Worm (Caenorhabditis elegans): ENCODE measurements around the gene angl-1.

The angl-1 gene

DNA sequence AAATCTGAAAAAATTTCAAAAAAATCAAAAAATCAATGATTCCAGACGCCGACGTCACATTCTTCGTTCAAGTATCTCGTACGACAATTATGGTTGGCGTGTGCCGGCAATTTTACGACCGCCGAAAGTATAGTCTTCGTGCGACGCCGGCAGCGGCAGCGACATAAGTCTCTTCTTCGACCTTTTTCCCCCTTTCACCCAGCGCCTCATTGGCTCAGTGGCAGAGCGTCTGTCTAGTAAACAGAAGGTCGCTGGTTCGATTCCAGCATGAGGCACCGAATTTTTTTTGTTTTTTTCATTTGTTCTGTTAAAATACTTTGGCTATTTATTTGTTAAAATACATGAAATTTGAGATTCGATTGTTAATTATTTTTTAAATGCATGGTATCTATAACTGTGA is 20.9 kb downstream of the angl-1 start (continued):
- TF ChIP-seq nhr-42 (GFP tag; IDR thresholded peaks at IDR 0.05) (0 out of 2 replicates have a peak, but pooled peaks have one; percentile 21), lin-1 (GFP tag; IDR thresholded peaks at IDR 0.05) (peak; percentile 58; the same call in 1 of the 2 replicates), zip-2 (tag; optimal IDR thresholded peaks at IDR 0.05) (no peak), ZK546.5 (tag; optimal IDR thresholded peaks at IDR 0.05) (no peak), hlh-30 (tag; optimal IDR thresholded peaks at IDR 0.05; ENCODE audit: insufficient read depth) (peak; percentile 44), lir-3 (tag; optimal IDR thresholded peaks at IDR 0.05) (no peak)

DNA sequence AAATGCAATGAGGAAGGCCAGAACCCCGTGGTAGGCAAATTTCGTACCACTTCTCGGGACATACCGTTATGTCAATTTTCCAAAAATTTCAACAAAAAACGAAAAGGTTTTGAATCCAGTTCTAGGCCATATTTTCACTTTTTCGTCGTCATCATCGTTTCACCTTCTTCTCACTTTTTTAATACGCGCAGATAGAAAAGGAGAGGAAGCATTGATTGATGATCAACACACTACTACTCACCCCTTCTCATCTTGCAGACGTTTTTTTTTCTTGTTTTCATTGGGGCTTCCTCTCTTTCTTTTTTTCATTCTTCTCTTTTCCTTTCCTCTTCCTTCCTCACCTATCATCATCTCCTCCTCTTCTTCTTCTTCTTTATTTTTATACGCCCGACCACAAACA is 22.8 kb downstream of the angl-1 start:
- TF ChIP-seq egl-43 (GFP tag; IDR thresholded peaks at IDR 0.05) (no peak), nhr-28 (tag; optimal IDR thresholded peaks at IDR 0.05) (peak; percentile 37), ZK337.2 (GFP tag; IDR thresholded peaks at IDR 0.05) (no peak)

ce11 chrV:2677648-2678047 is 24.8 kb downstream of the angl-1 start:
- TF ChIP-seq vab-7 (GFP tag; IDR thresholded peaks at IDR 0.05) (no peak), ceh-20 (GFP tag; IDR thresholded peaks at IDR 0.05) (no peak), saeg-2 (GFP tag; IDR thresholded peaks at IDR 0.05) (no peak), Y105C5A.15 (GFP tag; IDR thresholded peaks at IDR 0.05) (no peak), dpl-1 (GFP tag; optimal IDR thresholded peaks at IDR 0.05) (no peak), mxl-3 (GFP tag; optimal IDR thresholded peaks at IDR 0.05) (no peak), ceh-32 (tag; optimal IDR thresholded peaks at IDR 0.05; ENCODE audit: poor library complexity) (no peak), unc-62 (GFP tag; optimal IDR thresholded peaks at IDR 0.05 in 1 of 2) (peak in 1 of 2 experiments; percentile 94), unc-62 (tag; optimal IDR thresholded peaks at IDR 0.05) (no peak), aha-1 (tag) (peak; percentile 30), lin-15B (tag; optimal IDR thresholded peaks at IDR 0.05) (no peak)

DNA sequence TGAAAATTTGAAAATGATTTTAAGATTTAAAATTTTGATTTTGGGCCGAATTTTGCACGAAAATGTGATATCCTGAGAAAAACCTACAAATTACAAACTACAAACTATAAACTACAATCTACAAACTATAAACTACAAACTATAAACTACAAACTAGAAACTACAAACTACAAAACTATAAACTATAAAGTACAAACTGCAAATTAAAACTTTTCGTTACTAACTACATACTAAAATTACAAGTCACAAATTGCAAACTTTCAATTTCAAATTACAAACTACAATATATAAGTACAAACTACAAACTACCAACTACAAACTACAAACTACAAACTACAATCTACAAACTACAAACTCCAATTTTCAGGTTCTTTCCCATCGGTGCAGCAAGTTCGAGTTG is 30.6 kb downstream of the angl-1 start:
- TF ChIP-seq nhr-28 (tag; optimal IDR thresholded peaks at IDR 0.05) (peak; percentile 92), aha-1 (tag) (no peak)

DNA sequence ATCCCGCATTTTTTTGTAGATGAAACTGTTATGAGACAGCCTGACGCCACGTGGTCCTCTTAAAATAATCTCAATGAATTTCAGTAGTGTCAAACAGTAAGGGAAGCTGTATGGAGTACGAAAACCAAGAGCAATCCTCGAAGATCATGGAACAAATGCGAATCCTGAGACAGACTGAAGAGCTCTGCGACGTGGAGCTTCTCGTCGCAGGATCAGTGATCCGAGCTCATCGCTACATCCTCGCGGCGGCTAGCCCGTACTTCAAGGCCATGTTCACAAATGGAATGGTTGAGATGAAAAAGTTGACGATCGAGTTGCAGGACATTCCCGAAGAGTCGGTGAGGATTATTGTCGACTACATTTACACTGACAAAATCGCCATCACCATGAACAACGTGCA is 31.3 kb downstream of the angl-1 start:
- peak; percentile 96 for TF ChIP-seq aha-1 (tag)
- TF ChIP-seq lin-29 (GFP tag; IDR thresholded peaks at IDR 0.05) = no peak

- TF ChIP-seq mep-1 (tag; optimal IDR thresholded peaks at IDR 0.05) = no peak
- TF ChIP-seq tra-1 (GFP tag; IDR thresholded peaks at IDR 0.05) = peak; percentile 6; the same call in 1 of the 2 replicates
These were observed 35.7 kb downstream of the angl-1 start for ce11 chrV:2688562-2688961.

DNA sequence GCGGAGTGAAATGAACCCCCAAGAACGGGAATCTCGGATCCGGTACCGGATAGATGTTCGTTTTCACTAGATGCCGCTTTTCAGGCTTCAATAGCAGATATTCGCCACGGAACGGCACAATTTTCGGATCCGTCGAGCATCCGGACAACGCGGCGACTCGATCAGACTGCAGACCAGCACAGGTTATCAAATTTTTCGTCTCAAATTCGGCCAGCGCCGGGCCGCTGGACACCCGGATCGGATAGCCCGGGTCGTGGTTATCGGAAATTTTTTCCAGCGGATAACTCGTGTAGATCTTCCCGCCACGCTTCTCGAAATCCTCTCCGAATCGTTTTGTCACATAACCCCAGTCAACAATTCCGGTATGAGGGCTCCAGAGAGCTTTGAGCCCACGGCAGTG is 37.6 kb downstream of the angl-1 start:
- TF ChIP-seq set-16 (GFP tag; IDR thresholded peaks at IDR 0.05) = peak; percentile 59
- TF ChIP-seq dmd-8 (GFP tag; IDR thresholded peaks at IDR 0.05) = no peak

- TF ChIP-seq nhr-42 (GFP tag; IDR thresholded peaks at IDR 0.05) (no peak), php-3 (GFP tag; IDR thresholded peaks at IDR 0.05) (no peak), D1046.2 (GFP tag; IDR thresholded peaks at IDR 0.05) (no peak), ctbp-1 (GFP tag; IDR thresholded peaks at IDR 0.05) (no peak), nhr-76 (tag; optimal IDR thresholded peaks at IDR 0.05) (no peak), pqm-1 (tag; optimal IDR thresholded peaks at IDR 0.05) (no peak), nhr-25 (tag; optimal IDR thresholded peaks at IDR 0.05; ENCODE audit: borderline replicate concordance, insufficient read depth) (no peak)
These were observed 38.1 kb downstream of the angl-1 start for ce11 chrV:2690948-2691347.

All from whole organism, L4 larva.